Worm (Caenorhabditis elegans) whole organism, L4 larva: ENCODE results near the gene B0524.2.

Experiments used
- D1046.2 ChIP-seq: fragments of 200-800 bp; sonication (Bioruptor generic); IDR thresholded peaks from 2 replicates; pipeline ENCODE4 v1.3.6; 2022; ENCODE audit warnings: missing genetic modification characterization, missing compliant biosample characterization
- F44E2.7 ChIP-seq: fragments of 200-800 bp; sonication (Bioruptor generic); IDR thresholded peaks from 2 replicates; pipeline ENCODE4 v2.1.2; 2022; ENCODE audit warnings: missing genetic modification characterization, missing compliant biosample characterization
- T20F7.1 ChIP-seq: fragments of 200-800 bp; sonication (Bioruptor generic); optimal IDR thresholded peaks from 2 replicates; lab custom pipeline; 2018; ENCODE audit warnings: mild to moderate bottlenecking, missing genetic modification characterization, missing compliant biosample characterization
- T26A8.4 ChIP-seq: fragments of 200-800 bp; sonication (Bioruptor generic); IDR thresholded peaks from 2 replicates; pipeline ENCODE4 v1.3.6; 2022; ENCODE audit warnings: missing genetic modification characterization, missing compliant biosample characterization
- Y5F2A.4 ChIP-seq: fragments of 200-800 bp; sonication (Bioruptor generic); optimal IDR thresholded peaks from 2 replicates; lab custom pipeline; 2018; ENCODE audit warnings: mild to moderate bottlenecking, missing genetic modification characterization, missing compliant biosample characterization
- ZK546.5 ChIP-seq, 2 experiments: sonication (generic microtip); optimal IDR thresholded peaks; 2 replicates each; lab custom pipeline; 2017; ENCODE audit warnings: missing biosample characterization in 2 of 2, missing genetic modification characterization in 2 of 2
- aha-1 ChIP-seq: fragments of 150-350 bp; peaks from one replicate; lab custom pipeline; 2014; ENCODE audit warnings: missing biosample characterization, missing genetic modification characterization
- aly-2 ChIP-seq: sonication (generic microtip); optimal IDR thresholded peaks from 2 replicates; lab custom pipeline; 2018; ENCODE audit warnings: missing biosample characterization, missing genetic modification characterization
- ama-1 ChIP-seq: fragments of 150-350 bp; optimal IDR thresholded peaks from 2 replicates; lab custom pipeline; 2014; ENCODE audit warnings: inconsistent platforms, mixed read lengths
- arid-1 ChIP-seq: fragments of 200-800 bp; sonication (Bioruptor generic); conservative IDR thresholded peaks from 2 replicates; pipeline ENCODE4 v1.3.6; 2022; ENCODE audit warnings: missing genetic modification reagents, missing genetic modification characterization, missing compliant biosample characterization
- attf-4 ChIP-seq: sonication (generic microtip); optimal IDR thresholded peaks from 3 replicates; lab custom pipeline; 2017; ENCODE audit warnings: missing biosample characterization, missing genetic modification characterization
- ceh-20 ChIP-seq: fragments of 200-800 bp; sonication (Bioruptor generic); IDR thresholded peaks from 2 replicates; pipeline ENCODE4 v1.3.6; 2022; ENCODE audit warnings: missing genetic modification reagents, missing genetic modification characterization, missing compliant biosample characterization
- ceh-28 ChIP-seq: fragments of 150-350 bp; optimal IDR thresholded peaks from 2 replicates; lab custom pipeline; 2014; ENCODE audit warnings: missing biosample characterization, missing genetic modification reagents, missing genetic modification characterization
- ceh-32 ChIP-seq: sonication (generic microtip); optimal IDR thresholded peaks from 2 replicates; lab custom pipeline; 2016; ENCODE audit warnings: mild to moderate bottlenecking, missing genetic modification characterization, missing compliant biosample characterization; ENCODE audit not compliant: poor library complexity
- ceh-62 ChIP-seq: sonication (generic microtip); optimal IDR thresholded peaks from 2 replicates; lab custom pipeline; 2017; ENCODE audit warnings: missing biosample characterization, missing genetic modification characterization
- ces-1 ChIP-seq: fragments of 150-350 bp; sonication (generic microtip); optimal IDR thresholded peaks from 4 replicates; lab custom pipeline; 2014; ENCODE audit warnings: missing biosample characterization, missing genetic modification reagents, missing genetic modification characterization
- ctbp-1 ChIP-seq: fragments of 200-800 bp; sonication (Bioruptor generic); IDR thresholded peaks from 2 replicates; pipeline ENCODE4 v1.3.6; 2022; ENCODE audit warnings: missing genetic modification reagents, missing genetic modification characterization, missing compliant biosample characterization
- daf-8 ChIP-seq: fragments of 200-800 bp; sonication (Bioruptor generic); IDR thresholded peaks from 2 replicates; pipeline ENCODE4 v1.3.6; 2022; ENCODE audit warnings: missing genetic modification characterization, missing compliant biosample characterization
- dmd-6 ChIP-seq: fragments of 200-800 bp; sonication (Bioruptor generic); IDR thresholded peaks from 2 replicates; pipeline ENCODE4 v1.3.6; 2022; ENCODE audit warnings: missing genetic modification reagents, missing genetic modification characterization, missing compliant biosample characterization
- dmd-8 ChIP-seq: fragments of 200-800 bp; sonication (Bioruptor generic); IDR thresholded peaks from 2 replicates; pipeline ENCODE4 v1.3.6; 2022; ENCODE audit warnings: missing genetic modification characterization, missing compliant biosample characterization
- dmd-9 ChIP-seq: fragments of 200-800 bp; sonication (Bioruptor generic); IDR thresholded peaks from 2 replicates; pipeline ENCODE4 v1.3.6; 2022; ENCODE audit warnings: missing genetic modification reagents, missing genetic modification characterization, missing compliant biosample characterization
- fkh-10 ChIP-seq: fragments of 150-350 bp; optimal IDR thresholded peaks from 2 replicates; lab custom pipeline; 2014; ENCODE audit warnings: missing biosample characterization, missing genetic modification reagents, missing genetic modification characterization
- fos-1 ChIP-seq: fragments of 150-350 bp; optimal IDR thresholded peaks from 2 replicates; lab custom pipeline; 2014; ENCODE audit warnings: missing biosample characterization, missing genetic modification characterization
- hlh-11 ChIP-seq: fragments of 200-800 bp; sonication (Bioruptor generic); optimal IDR thresholded peaks from 2 replicates; lab custom pipeline; 2018; ENCODE audit warnings: mild to moderate bottlenecking, missing genetic modification characterization, missing compliant biosample characterization
- jun-1 ChIP-seq: fragments of 150-350 bp; optimal IDR thresholded peaks from 2 replicates; lab custom pipeline; 2014; ENCODE audit warnings: missing biosample characterization, missing genetic modification reagents, missing genetic modification characterization
- lim-7 ChIP-seq: fragments of 200-800 bp; sonication (Bioruptor generic); IDR thresholded peaks from 2 replicates; pipeline ENCODE4 v1.3.6; 2022; ENCODE audit warnings: missing genetic modification characterization, missing compliant biosample characterization
- lin-1 ChIP-seq: fragments of 200-800 bp; sonication (Bioruptor generic); IDR thresholded peaks from 2 replicates; pipeline ENCODE4 v1.3.6; 2022; ENCODE audit warnings: missing genetic modification reagents, missing genetic modification characterization, missing compliant biosample characterization
- lin-13 ChIP-seq: fragments of 150-350 bp; optimal IDR thresholded peaks from 2 replicates; lab custom pipeline; 2014; ENCODE audit warnings: missing biosample characterization, missing genetic modification reagents, missing genetic modification characterization
- lin-29 ChIP-seq: fragments of 200-800 bp; sonication (Bioruptor generic); IDR thresholded peaks from 2 replicates; pipeline ENCODE4 v1.3.6; 2022; ENCODE audit warnings: missing genetic modification reagents, missing genetic modification characterization, missing compliant biosample characterization
- lin-39 ChIP-seq: fragments of 150-350 bp; optimal IDR thresholded peaks from 2 replicates; lab custom pipeline; 2014; ENCODE audit warnings: missing biosample characterization, missing genetic modification reagents, missing genetic modification characterization
- mdl-1 ChIP-seq, 2 experiments: fragments of 150-350 bp in 1 of 2; sonication (generic microtip) in 1 of 2; optimal IDR thresholded peaks; 2 replicates each; lab custom pipeline; 2014 to 2017; ENCODE audit warnings: missing biosample characterization in 2 of 2, missing genetic modification characterization in 2 of 2
- nhr-10 ChIP-seq: fragments of 150-350 bp; optimal IDR thresholded peaks from 2 replicates; lab custom pipeline; 2014; ENCODE audit warnings: missing biosample characterization, missing genetic modification characterization
- nhr-11 ChIP-seq: fragments of 150-350 bp; optimal IDR thresholded peaks from 2 replicates; lab custom pipeline; 2014; ENCODE audit warnings: missing biosample characterization, missing genetic modification characterization
- nhr-111 ChIP-seq: fragments of 200-800 bp; sonication (Bioruptor generic); optimal IDR thresholded peaks from 2 replicates; lab custom pipeline; 2018; ENCODE audit warnings: mild to moderate bottlenecking, missing genetic modification characterization, missing compliant biosample characterization
- nhr-25 ChIP-seq: sonication (generic microtip); optimal IDR thresholded peaks from 2 replicates; lab custom pipeline; 2017; ENCODE audit warnings: missing genetic modification characterization, mild to moderate bottlenecking, missing compliant biosample characterization, antibody characterized with exemption, moderate library complexity, borderline replicate concordance; ENCODE audit not compliant: insufficient read depth
- nhr-28 ChIP-seq: fragments of 150-350 bp; optimal IDR thresholded peaks from 2 replicates; lab custom pipeline; 2014; ENCODE audit warnings: missing biosample characterization, missing genetic modification characterization
- nhr-42 ChIP-seq: fragments of 200-800 bp; sonication (Bioruptor generic); IDR thresholded peaks from 2 replicates; pipeline ENCODE4 v1.3.6; 2022; ENCODE audit warnings: missing genetic modification characterization, missing compliant biosample characterization
- nhr-48 ChIP-seq: sonication (generic microtip); optimal IDR thresholded peaks from 2 replicates; lab custom pipeline; 2016; ENCODE audit warnings: mild to moderate bottlenecking, missing genetic modification characterization, missing compliant biosample characterization
- nhr-76 ChIP-seq: fragments of 150-350 bp; optimal IDR thresholded peaks from 2 replicates; lab custom pipeline; 2014; ENCODE audit warnings: missing biosample characterization, missing genetic modification characterization
- nhr-77 ChIP-seq: fragments of 150-350 bp; optimal IDR thresholded peaks from 2 replicates; lab custom pipeline; 2014; ENCODE audit warnings: missing biosample characterization, missing genetic modification characterization
- pha-4 ChIP-seq, 2 experiments: fragments of 150-350 bp in 1 of 2; fragments of 200-800 bp in 1 of 2; sonication (Bioruptor generic) in 1 of 2; IDR thresholded peaks in 1 of 2; optimal IDR thresholded peaks in 1 of 2; 2 replicates each; pipeline versions ENCODE4 v1.3.6 to Lab custom; 2014 to 2022; ENCODE audit warnings: missing genetic modification characterization in 2 of 2, missing genetic modification reagents in 2 of 2, missing biosample characterization in 1 of 2, missing compliant biosample characterization in 1 of 2
- saeg-2 ChIP-seq: fragments of 200-800 bp; sonication (Bioruptor generic); IDR thresholded peaks from 2 replicates; pipeline ENCODE4 v1.3.6; 2022; ENCODE audit warnings: missing genetic modification reagents, missing genetic modification characterization, missing compliant biosample characterization
- sdz-12 ChIP-seq: fragments of 200-800 bp; sonication (Bioruptor generic); optimal IDR thresholded peaks from 2 replicates; lab custom pipeline; 2018; ENCODE audit warnings: mild to moderate bottlenecking, missing genetic modification characterization, missing compliant biosample characterization
- skn-1 ChIP-seq: fragments of 150-350 bp; optimal IDR thresholded peaks from 2 replicates; lab custom pipeline; 2014; ENCODE audit warnings: missing biosample characterization, missing genetic modification characterization
- snpc-1.2 ChIP-seq: fragments of 200-800 bp; sonication (Bioruptor generic); IDR thresholded peaks from 2 replicates; pipeline ENCODE4 v1.3.6; 2022; ENCODE audit warnings: missing genetic modification reagents, missing genetic modification characterization, missing compliant biosample characterization
- spr-1 ChIP-seq: sonication (generic microtip); optimal IDR thresholded peaks from 2 replicates; lab custom pipeline; 2016; ENCODE audit warnings: mild to moderate bottlenecking, missing genetic modification characterization, missing compliant biosample characterization
- tra-1 ChIP-seq: fragments of 200-800 bp; sonication (Bioruptor generic); IDR thresholded peaks from 2 replicates; pipeline ENCODE4 v1.3.6; 2022; ENCODE audit warnings: missing genetic modification reagents, missing genetic modification characterization, missing compliant biosample characterization
- unc-130 ChIP-seq: sonication (generic microtip); optimal IDR thresholded peaks from 2 replicates; lab custom pipeline; 2016; ENCODE audit warnings: missing genetic modification reagents, missing genetic modification characterization, missing compliant biosample characterization
- unc-39 ChIP-seq: sonication (generic microtip); optimal IDR thresholded peaks from 2 replicates; lab custom pipeline; 2017; ENCODE audit warnings: missing biosample characterization, missing genetic modification characterization
- unc-62 ChIP-seq, 3 experiments: fragments of 150-350 bp in 1 of 3; sonication (generic microtip); optimal IDR thresholded peaks in 2 of 3; peaks in 1 of 3; 1 replicate in 1 of 3; 2 replicates in 2 of 3; lab custom pipeline; 2014 to 2017; ENCODE audit warnings: missing biosample characterization in 3 of 3, missing genetic modification characterization in 3 of 3, missing genetic modification reagents in 3 of 3, missing genotype in 1 of 3
- zfp-2 ChIP-seq: sonication (generic microtip); optimal IDR thresholded peaks from 2 replicates; lab custom pipeline; 2016; ENCODE audit warnings: mild to moderate bottlenecking, missing genetic modification characterization, missing compliant biosample characterization

Gene B0524.2

DNA sequence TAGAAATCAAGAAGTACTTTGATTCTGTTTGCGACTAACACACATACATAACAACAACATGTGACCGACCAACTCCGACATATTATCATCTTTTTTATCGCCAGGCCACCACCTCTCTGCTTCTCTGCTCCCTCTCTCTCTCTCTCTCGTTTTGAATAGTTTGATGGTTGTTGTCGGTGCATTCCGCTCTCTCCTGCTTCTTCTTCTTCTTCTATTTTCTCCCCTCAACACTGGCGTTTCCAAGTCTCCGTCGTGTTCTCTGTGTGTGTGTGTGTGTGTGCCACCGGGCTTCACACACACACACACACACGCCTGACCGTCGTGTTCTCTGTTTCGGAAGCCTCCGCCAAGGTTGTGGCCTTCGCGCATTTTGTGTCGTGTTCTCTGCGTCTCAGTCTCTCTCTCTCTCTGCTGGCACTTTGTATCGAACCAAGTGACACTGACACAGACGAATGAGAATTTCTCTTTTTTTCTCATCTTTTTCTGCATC is 31.2 kb downstream of the B0524.2 start (continued):
- peak; percentile 75 for TF ChIP-seq ceh-32 (tag; lab: Kevin White, UChicago)
- no peak for TF ChIP-seq ama-1 (lab: Kevin White, UChicago)
- TF ChIP-seq arid-1 (GFP tag; lab: Robert Waterston, UW), result peak; percentile 75; the same call in 1 of the 2 replicates
- peak; percentile 89 for TF ChIP-seq T26A8.4 (GFP tag; lab: Robert Waterston, UW)
- peak; percentile 97 for TF ChIP-seq ceh-20 (GFP tag; lab: Robert Waterston, UW)
- peak; percentile 97 for TF ChIP-seq nhr-77 (tag; lab: Kevin White, UChicago)
- TF ChIP-seq D1046.2 (GFP tag; lab: Robert Waterston, UW), result no peak
- TF ChIP-seq unc-130 (GFP tag; lab: Kevin White, UChicago), result peak; percentile 17
- TF ChIP-seq dmd-9 (GFP tag; lab: Robert Waterston, UW), result 0 out of 2 replicates have a peak, but pooled peaks have one; percentile 56
- peak; percentile 89 for TF ChIP-seq T20F7.1 (GFP tag; lab: Kevin White, UChicago)
- peak; percentile 97 for TF ChIP-seq nhr-28
- TF ChIP-seq aly-2 (tag; lab: Kevin White, UChicago), result no peak
- no peak for TF ChIP-seq skn-1 (tag; lab: Kevin White, UChicago)
- peak; percentile 76 for TF ChIP-seq fkh-10 (GFP tag; lab: Kevin White, UChicago)
- TF ChIP-seq nhr-11 (tag; lab: Kevin White, UChicago), result peak; percentile 93
- no peak for TF ChIP-seq lin-39 (tag; lab: Kevin White, UChicago)
- peak; percentile 82 for TF ChIP-seq lin-13 (GFP tag; lab: Kevin White, UChicago)
- 0 out of 2 replicates have a peak, but pooled peaks have one; percentile 30 for TF ChIP-seq lim-7 (GFP tag; lab: Robert Waterston, UW)
- peak; percentile 56 for TF ChIP-seq ceh-28 (tag; lab: Kevin White, UChicago)
- peak; percentile 93 for TF ChIP-seq jun-1 (tag; lab: Kevin White, UChicago)
- peak; percentile 90 for TF ChIP-seq spr-1 (tag; lab: Kevin White, UChicago)
- TF ChIP-seq mdl-1 (tag; optimal IDR thresholded peaks at IDR 0.05; lab: Kevin White, UChicago), result peak; percentile 97 to 98
- no peak for TF ChIP-seq ceh-62
- TF ChIP-seq fos-1 (tag; lab: Kevin White, UChicago), result peak; percentile 95
- peak; percentile 100 for TF ChIP-seq hlh-11 (tag; lab: Kevin White, UChicago)
- no peak for TF ChIP-seq attf-4 (tag; lab: Kevin White, UChicago)
- TF ChIP-seq pha-4 (GFP tag; IDR thresholded peaks at IDR 0.05; lab: Robert Waterston, UW), result peak; percentile 97
- peak; percentile 71 for TF ChIP-seq pha-4 (tag; optimal IDR thresholded peaks at IDR 0.05; lab: Kevin White, UChicago)
- TF ChIP-seq ZK546.5 (tag; optimal IDR thresholded peaks at IDR 0.05; lab: Kevin White, UChicago), result no peak
- TF ChIP-seq lin-29 (GFP tag; lab: Robert Waterston, UW), result peak; percentile 87
- no peak for TF ChIP-seq F44E2.7 (GFP tag; lab: Robert Waterston, UW)
- peak; percentile 72 for TF ChIP-seq nhr-42 (GFP tag; lab: Robert Waterston, UW)
- TF ChIP-seq ctbp-1 (GFP tag; lab: Robert Waterston, UW), result peak; percentile 96
- peak; percentile 97 for TF ChIP-seq saeg-2 (GFP tag; lab: Robert Waterston, UW)
- TF ChIP-seq dmd-6 (GFP tag; lab: Robert Waterston, UW), result peak; percentile 100
- peak; percentile 94 for TF ChIP-seq lin-1 (GFP tag; lab: Robert Waterston, UW)
- no peak for TF ChIP-seq ces-1 (GFP tag; lab: Kevin White, UChicago)
- TF ChIP-seq nhr-76 (tag; lab: Kevin White, UChicago), result peak; percentile 89
- TF ChIP-seq tra-1 (GFP tag; lab: Robert Waterston, UW), result peak; percentile 99
- peak in 1 of 2 experiments; percentile 100 for TF ChIP-seq unc-62 (GFP tag; optimal IDR thresholded peaks at IDR 0.05 in 1 of 2; lab: Kevin White, UChicago)
- peak; percentile 74 for TF ChIP-seq unc-62 (tag; optimal IDR thresholded peaks at IDR 0.05; lab: Kevin White, UChicago)
- TF ChIP-seq zfp-2 (tag; lab: Kevin White, UChicago), result peak; percentile 61
- no peak for TF ChIP-seq Y5F2A.4
- TF ChIP-seq nhr-48 (tag; lab: Kevin White, UChicago), result peak; percentile 99
- peak; percentile 97 for TF ChIP-seq nhr-25 (tag; lab: Kevin White, UChicago)
- no peak for TF ChIP-seq sdz-12 (GFP tag; lab: Kevin White, UChicago)
- TF ChIP-seq nhr-10 (tag; lab: Kevin White, UChicago), result peak; percentile 88
- TF ChIP-seq dmd-8, result no peak
- peak; percentile 100 for TF ChIP-seq aha-1 (tag; lab: Kevin White, UChicago)
- no peak for TF ChIP-seq nhr-111 (GFP tag; lab: Kevin White, UChicago)
- TF ChIP-seq daf-8 (GFP tag; lab: Robert Waterston, UW), result no peak
- TF ChIP-seq unc-39 (tag; lab: Kevin White, UChicago), result no peak
- TF ChIP-seq snpc-1.2 (GFP tag; lab: Robert Waterston, UW), result no peak
